Fruit fly (Drosophila melanogaster) whole organism, prepupa: ENCODE data around the gene CG10348.

Experiments used
- CG10631 ChIP-seq: fragments of 200-800 bp; sonication (Bioruptor generic); optimal IDR thresholded peaks from 2 replicates; lab custom pipeline; 2016; ENCODE audit warnings: missing biosample characterization, missing genetic modification characterization
- CG11762 ChIP-seq: fragments of 200-800 bp; sonication (Bioruptor generic); optimal IDR thresholded peaks from 3 replicates; lab custom pipeline; 2016; ENCODE audit warnings: missing biosample characterization, missing genetic modification characterization; ENCODE audit not compliant: insufficient read depth
- CG16779 ChIP-seq: fragments of 200-800 bp; sonication (Bioruptor generic); optimal IDR thresholded peaks from 3 replicates; lab custom pipeline; 2017; ENCODE audit warnings: missing biosample characterization, mild to moderate bottlenecking, missing genetic modification characterization
- CG32006 ChIP-seq: fragments of 200-800 bp; sonication (Bioruptor generic); optimal IDR thresholded peaks from 3 replicates; lab custom pipeline; 2017; ENCODE audit warnings: missing biosample characterization, mild to moderate bottlenecking, missing genetic modification characterization
- CG6276 ChIP-seq: fragments of 200-800 bp; sonication (Bioruptor generic); optimal IDR thresholded peaks from 2 replicates; lab custom pipeline; 2017; ENCODE audit warnings: missing biosample characterization, mild to moderate bottlenecking, missing genetic modification characterization
- CG6854 ChIP-seq: fragments of 200-800 bp; sonication (Bioruptor generic); optimal IDR thresholded peaks from 2 replicates; lab custom pipeline; 2017; ENCODE audit warnings: missing biosample characterization, mild to moderate bottlenecking, missing genetic modification characterization
- Hr38 ChIP-seq: sonication (Bioruptor generic); optimal IDR thresholded peaks from 2 replicates; lab custom pipeline; 2016; ENCODE audit warnings: missing biosample characterization, missing genetic modification characterization
- OdsH ChIP-seq: fragments of 200-800 bp; sonication (Bioruptor generic); optimal IDR thresholded peaks from 3 replicates; lab custom pipeline; 2016; ENCODE audit warnings: missing biosample characterization, missing genetic modification characterization
- Sox14 ChIP-seq: fragments of 200-800 bp; sonication (Bioruptor generic); optimal IDR thresholded peaks from 3 replicates; lab custom pipeline; 2016; ENCODE audit warnings: missing biosample characterization, missing genetic modification characterization
- cyc ChIP-seq: fragments of 200-800 bp; sonication (Bioruptor generic); optimal IDR thresholded peaks from 3 replicates; lab custom pipeline; 2016; ENCODE audit warnings: missing biosample characterization, missing genetic modification characterization
- eg ChIP-seq: fragments of 200-800 bp; sonication (Bioruptor generic); IDR thresholded peaks from 3 replicates; pipeline ENCODE4 v1.3.6; 2022; ENCODE audit warnings: missing biosample characterization, missing genetic modification characterization
- esn ChIP-seq: fragments of 200-800 bp; sonication (Bioruptor generic); optimal IDR thresholded peaks from 2 replicates; lab custom pipeline; 2016; ENCODE audit warnings: missing biosample characterization, mild to moderate bottlenecking, missing genetic modification characterization, moderate library complexity
- salr ChIP-seq, 2 experiments: fragments of 200-800 bp; sonication (Bioruptor generic); optimal IDR thresholded peaks; 3 replicates each; lab custom pipeline; 2016 to 2018; ENCODE audit warnings: missing biosample characterization in 2 of 2, missing genetic modification characterization in 2 of 2, mild to moderate bottlenecking in 1 of 2

- TF ChIP-seq CG11762 (GFP tag; lab: Kevin White, UChicago): no peak
- no peak for TF ChIP-seq CG16779
- no peak for TF ChIP-seq Sox14 (GFP tag; lab: Kevin White, UChicago)
- no peak for TF ChIP-seq eg (GFP tag; lab: Robert Waterston, UW)
- TF ChIP-seq CG10631 (GFP tag; lab: Kevin White, UChicago): peak; percentile 28
- TF ChIP-seq CG32006 (GFP tag; lab: Kevin White, UChicago): no peak
- TF ChIP-seq cyc (GFP tag; lab: Kevin White, UChicago): peak; percentile 68
- TF ChIP-seq esn (GFP tag; lab: Kevin White, UChicago): no peak
- peak in 1 of 2 experiments; percentile 45 for TF ChIP-seq salr (GFP tag; optimal IDR thresholded peaks at IDR 0.05; lab: Kevin White, UChicago)
- TF ChIP-seq Hr38 (GFP tag; lab: Kevin White, UChicago): no peak
- TF ChIP-seq OdsH: peak; percentile 50
- TF ChIP-seq CG6276: no peak
- no peak for TF ChIP-seq CG6854 (GFP tag; lab: Kevin White, UChicago)
Measured at dm6 chr2L:18665952-18666606, 66.2 kb downstream of the CG10348 start.
